Worm (Caenorhabditis elegans) whole organism, L4/young adult: Measurements from ENCODE around the gene ttr-20.

Source experiments
- W03F9.2 ChIP-seq: fragments of 150-350 bp; optimal IDR thresholded peaks from 2 replicates; lab custom pipeline; 2014; ENCODE audit warnings: missing biosample characterization, missing genetic modification characterization
- him-1 ChIP-seq: sonication (generic microtip); optimal IDR thresholded peaks from 2 replicates; lab custom pipeline; 2016; ENCODE audit warnings: missing genotype, missing genetic modification reagents, missing genetic modification characterization, missing compliant biosample characterization

DNA sequence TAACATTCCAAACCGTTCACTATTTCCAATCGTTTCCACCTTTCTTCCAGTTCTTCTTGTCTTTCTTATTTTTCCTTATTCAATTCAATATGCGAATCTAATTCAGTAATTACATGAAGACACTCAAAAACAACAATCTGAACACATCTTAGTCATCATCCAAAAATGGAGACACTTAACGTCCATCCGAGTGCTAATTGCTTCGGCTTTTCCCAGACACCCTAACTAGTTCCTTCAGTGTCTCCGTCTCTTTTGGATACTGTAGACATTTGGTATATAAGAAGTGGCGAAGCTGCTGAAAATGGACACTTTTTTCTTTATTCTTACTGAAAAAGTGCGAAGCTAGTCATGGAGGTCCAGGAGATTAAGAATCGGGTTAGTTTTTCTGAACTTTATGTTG, 16.4 kb downstream of the ttr-20 start, which contains the start of gene col-33:
- TF ChIP-seq him-1 (tag; lab: Kevin White, UChicago), result no peak
- no peak for TF ChIP-seq W03F9.2
